Worm (Caenorhabditis elegans) whole organism, L1 larva: ENCODE data around the gene F11D11.3.

ENCODE experiments used
- F16B12.6 ChIP-seq: fragments of 150-350 bp; optimal IDR thresholded peaks from 2 replicates; lab custom pipeline; 2014; ENCODE audit warnings: missing biosample characterization, missing genetic modification characterization
- alr-1 ChIP-seq: fragments of 200-800 bp; sonication (Bioruptor generic); optimal IDR thresholded peaks from 2 replicates; lab custom pipeline; 2018; ENCODE audit warnings: borderline replicate concordance, mild to moderate bottlenecking, missing genetic modification characterization, missing compliant biosample characterization
- ceh-63 ChIP-seq: fragments of 200-800 bp; sonication (Bioruptor generic); optimal IDR thresholded peaks from 2 replicates; lab custom pipeline; 2018; ENCODE audit warnings: mild to moderate bottlenecking, missing genetic modification characterization, missing compliant biosample characterization
- ceh-8 ChIP-seq: fragments of 200-800 bp; sonication (Bioruptor generic); optimal IDR thresholded peaks from 2 replicates; lab custom pipeline; 2018; ENCODE audit warnings: mild to moderate bottlenecking, missing genetic modification characterization, moderate library complexity, missing compliant biosample characterization
- ceh-90 ChIP-seq: sonication (generic microtip); optimal IDR thresholded peaks from 2 replicates; lab custom pipeline; 2016; ENCODE audit warnings: missing genetic modification characterization, missing compliant biosample characterization
- ces-1 ChIP-seq: fragments of 150-350 bp; optimal IDR thresholded peaks from 2 replicates; lab custom pipeline; 2014; ENCODE audit warnings: missing biosample characterization, missing genetic modification reagents, missing genetic modification characterization
- dsc-1 ChIP-seq: sonication (generic microtip); optimal IDR thresholded peaks from 2 replicates; lab custom pipeline; 2016; ENCODE audit warnings: mild to moderate bottlenecking, missing genetic modification characterization, missing compliant biosample characterization
- efl-1 ChIP-seq, 4 experiments: fragments of 150-350 bp; optimal IDR thresholded peaks in 3 of 4; peaks in 1 of 4; 1 replicate in 1 of 4; 2 replicates in 3 of 4; lab custom pipeline; 2014; ENCODE audit warnings: missing biosample characterization in 2 of 4, missing genetic modification characterization in 2 of 4, missing genetic modification reagents in 2 of 4
- efl-3 ChIP-seq: fragments of 200-800 bp; sonication (Bioruptor generic); optimal IDR thresholded peaks from 2 replicates; lab custom pipeline; 2018; ENCODE audit warnings: mild to moderate bottlenecking, missing genetic modification characterization, missing compliant biosample characterization
- elt-3 ChIP-seq, 6 experiments: fragments of 150-350 bp in 1 of 6; sonication (generic microtip); optimal IDR thresholded peaks; 2 replicates each; lab custom pipeline; 2017 to 2018; ENCODE audit warnings: missing biosample characterization in 6 of 6, missing genetic modification characterization in 6 of 6, inconsistent platforms in 1 of 6
- ets-5 ChIP-seq: fragments of 200-800 bp; sonication (Bioruptor generic); IDR thresholded peaks from 2 replicates; pipeline ENCODE4 v1.3.6; 2022; ENCODE audit warnings: missing genetic modification characterization, missing compliant biosample characterization
- fkh-10 ChIP-seq: sonication (generic microtip); optimal IDR thresholded peaks from 2 replicates; lab custom pipeline; 2017; ENCODE audit warnings: missing biosample characterization, missing genetic modification reagents, missing genetic modification characterization
- grh-1 ChIP-seq: fragments of 200-800 bp; sonication (Bioruptor generic); IDR thresholded peaks from 2 replicates; pipeline ENCODE4 v1.3.6; 2022; ENCODE audit warnings: missing genetic modification reagents, missing genetic modification characterization, missing compliant biosample characterization
- hlh-4 ChIP-seq: sonication (generic microtip); optimal IDR thresholded peaks from 2 replicates; lab custom pipeline; 2016; ENCODE audit warnings: mild to moderate bottlenecking, missing genetic modification characterization, missing compliant biosample characterization
- irx-1 ChIP-seq: sonication (generic microtip); optimal IDR thresholded peaks from 2 replicates; lab custom pipeline; 2016; ENCODE audit warnings: missing genetic modification characterization, missing compliant biosample characterization
- lin-13 ChIP-seq: fragments of 150-350 bp; optimal IDR thresholded peaks from 2 replicates; lab custom pipeline; 2014; ENCODE audit warnings: missing biosample characterization, missing genetic modification reagents, missing genetic modification characterization
- lin-35 ChIP-seq, 2 experiments: fragments of 150-350 bp; optimal IDR thresholded peaks; 2 replicates each; lab custom pipeline; 2014; ENCODE audit warnings: missing biosample characterization in 2 of 2, missing genetic modification characterization in 2 of 2, missing genetic modification reagents in 2 of 2
- lir-3 ChIP-seq: sonication (generic microtip); optimal IDR thresholded peaks from 2 replicates; lab custom pipeline; 2016; ENCODE audit warnings: mild to moderate bottlenecking, missing genetic modification characterization, moderate library complexity, missing compliant biosample characterization; ENCODE audit not compliant: poor library complexity
- mab-9 ChIP-seq: fragments of 200-800 bp; sonication (Bioruptor generic); IDR thresholded peaks from 2 replicates; pipeline ENCODE4 v1.3.6; 2022; ENCODE audit warnings: missing genetic modification reagents, missing genetic modification characterization, missing compliant biosample characterization
- mdl-1 ChIP-seq, 2 experiments: fragments of 150-350 bp; optimal IDR thresholded peaks; 2 replicates each; lab custom pipeline; 2014 to 2017; ENCODE audit warnings: missing biosample characterization in 2 of 2, missing genetic modification characterization in 2 of 2, inconsistent platforms in 1 of 2
- mef-2 ChIP-seq: fragments of 150-350 bp; optimal IDR thresholded peaks from 2 replicates; lab custom pipeline; 2014; ENCODE audit warnings: missing biosample characterization, missing genetic modification characterization
- nhr-11 ChIP-seq: fragments of 150-350 bp; optimal IDR thresholded peaks from 2 replicates; lab custom pipeline; 2014; ENCODE audit warnings: missing biosample characterization, missing genetic modification characterization
- nhr-12 ChIP-seq: sonication (generic microtip); optimal IDR thresholded peaks from 2 replicates; lab custom pipeline; 2017; ENCODE audit warnings: missing biosample characterization, missing genetic modification characterization
- nhr-19 ChIP-seq: fragments of 200-800 bp; sonication (Bioruptor generic); conservative IDR thresholded peaks from 2 replicates; pipeline ENCODE4 v1.3.6; 2022; ENCODE audit warnings: missing genetic modification characterization, missing compliant biosample characterization
- nhr-237 ChIP-seq: fragments of 150-350 bp; optimal IDR thresholded peaks from 2 replicates; lab custom pipeline; 2014; ENCODE audit warnings: missing biosample characterization, missing genetic modification characterization
- nhr-28 ChIP-seq: fragments of 150-350 bp; optimal IDR thresholded peaks from 2 replicates; lab custom pipeline; 2014; ENCODE audit warnings: missing biosample characterization, missing genetic modification characterization
- nhr-71 ChIP-seq: sonication (generic microtip); optimal IDR thresholded peaks from 2 replicates; lab custom pipeline; 2016; ENCODE audit warnings: mild to moderate bottlenecking, missing genetic modification characterization, moderate library complexity, missing compliant biosample characterization
- nhr-77 ChIP-seq: fragments of 150-350 bp; optimal IDR thresholded peaks from 2 replicates; lab custom pipeline; 2014; ENCODE audit warnings: missing biosample characterization, missing genetic modification characterization
- nhr-85 ChIP-seq: sonication (generic microtip); peaks from one replicate; lab custom pipeline; 2016; ENCODE audit warnings: missing genetic modification characterization, inconsistent platforms, missing compliant biosample characterization
- pax-3 ChIP-seq: fragments of 200-800 bp; sonication (Bioruptor generic); optimal IDR thresholded peaks from 2 replicates; lab custom pipeline; 2018; ENCODE audit warnings: mild to moderate bottlenecking, missing genetic modification characterization, moderate library complexity, missing compliant biosample characterization
- rnt-1 ChIP-seq: sonication (generic microtip); optimal IDR thresholded peaks from 2 replicates; lab custom pipeline; 2016; ENCODE audit warnings: mild to moderate bottlenecking, missing genetic modification characterization, moderate library complexity, missing compliant biosample characterization
- skn-1 ChIP-seq: fragments of 150-350 bp; optimal IDR thresholded peaks from 2 replicates; lab custom pipeline; 2014; ENCODE audit warnings: missing biosample characterization, missing genetic modification characterization
- sox-4 ChIP-seq: sonication (generic microtip); optimal IDR thresholded peaks from 2 replicates; lab custom pipeline; 2016; ENCODE audit warnings: missing genetic modification characterization, missing compliant biosample characterization
- swsn-7 ChIP-seq: sonication (generic microtip); optimal IDR thresholded peaks from 2 replicates; lab custom pipeline; 2016; ENCODE audit warnings: missing genetic modification characterization, missing compliant biosample characterization
- unc-30 ChIP-seq: sonication (generic microtip); optimal IDR thresholded peaks from 2 replicates; lab custom pipeline; 2017; ENCODE audit warnings: missing biosample characterization, missing genetic modification characterization
- unc-62 ChIP-seq: fragments of 150-350 bp; optimal IDR thresholded peaks from 2 replicates; lab custom pipeline; 2014; ENCODE audit warnings: missing biosample characterization, missing genetic modification reagents, missing genetic modification characterization
- unc-86 ChIP-seq: sonication (generic microtip); optimal IDR thresholded peaks from 2 replicates; lab custom pipeline; 2016; ENCODE audit warnings: missing genetic modification characterization, missing compliant biosample characterization
- xbp-1 ChIP-seq: sonication (generic microtip); optimal IDR thresholded peaks from 2 replicates; lab custom pipeline; 2016; ENCODE audit warnings: missing genetic modification characterization, missing compliant biosample characterization
- zag-1 ChIP-seq: fragments of 150-350 bp; optimal IDR thresholded peaks from 2 replicates; lab custom pipeline; 2014; ENCODE audit warnings: missing biosample characterization, missing genetic modification characterization
- zip-4 ChIP-seq: fragments of 200-800 bp; sonication (Bioruptor generic); optimal IDR thresholded peaks from 2 replicates; lab custom pipeline; 2018; ENCODE audit warnings: mild to moderate bottlenecking, missing genetic modification characterization, moderate library complexity, missing compliant biosample characterization

The F11D11.3 gene

DNA sequence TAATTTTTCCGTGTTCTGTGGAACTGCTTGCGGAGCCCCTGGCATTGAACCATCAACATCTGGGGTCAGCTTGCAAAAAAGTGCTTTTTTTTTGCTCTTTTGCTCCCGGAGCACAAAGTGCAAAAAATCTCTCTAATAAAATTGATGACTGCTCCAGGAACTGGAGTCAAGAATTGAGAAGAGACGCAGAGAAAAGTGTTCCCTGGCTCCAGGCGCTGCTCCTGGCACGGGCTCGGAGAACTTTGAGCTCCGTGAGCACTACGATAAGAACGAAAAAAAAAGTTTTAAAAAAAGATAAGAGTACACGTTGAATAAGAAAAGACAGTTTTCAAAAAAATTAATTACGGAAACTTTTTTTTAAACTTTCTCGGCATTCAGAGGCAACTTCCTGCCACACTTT, 22.7 kb upstream of the F11D11.3 start:
- TF ChIP-seq skn-1 (tag; lab: Kevin White, UChicago): no peak
- TF ChIP-seq dsc-1 (tag; lab: Kevin White, UChicago): peak; percentile 31

DNA sequence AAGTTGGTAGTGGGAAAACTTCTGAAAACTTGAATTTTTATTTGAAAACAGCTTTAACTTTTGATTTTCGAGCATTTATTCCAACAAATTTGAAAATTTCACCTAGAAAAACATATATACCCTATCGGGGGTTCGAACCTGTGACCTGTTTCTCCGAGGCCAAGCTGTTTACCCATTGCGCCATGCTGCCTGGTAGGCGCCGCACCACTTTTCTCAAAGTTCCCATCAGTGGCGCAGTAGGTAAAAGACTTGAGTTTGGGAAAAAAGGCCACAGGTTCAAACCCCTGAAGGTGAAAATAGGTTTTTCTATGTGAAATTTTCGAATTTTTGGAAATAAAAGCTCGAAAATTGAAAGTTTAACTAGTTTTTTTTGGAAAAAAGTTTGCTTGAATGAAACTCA, 20.5 kb upstream of the F11D11.3 start:
- TF ChIP-seq nhr-237 (tag; lab: Kevin White, UChicago) (no peak), F16B12.6 (tag; lab: Kevin White, UChicago) (no peak), pax-3 (tag; lab: Kevin White, UChicago) (no peak), ets-5 (no peak), fkh-10 (GFP tag; lab: Kevin White, UChicago) (no peak)

DNA sequence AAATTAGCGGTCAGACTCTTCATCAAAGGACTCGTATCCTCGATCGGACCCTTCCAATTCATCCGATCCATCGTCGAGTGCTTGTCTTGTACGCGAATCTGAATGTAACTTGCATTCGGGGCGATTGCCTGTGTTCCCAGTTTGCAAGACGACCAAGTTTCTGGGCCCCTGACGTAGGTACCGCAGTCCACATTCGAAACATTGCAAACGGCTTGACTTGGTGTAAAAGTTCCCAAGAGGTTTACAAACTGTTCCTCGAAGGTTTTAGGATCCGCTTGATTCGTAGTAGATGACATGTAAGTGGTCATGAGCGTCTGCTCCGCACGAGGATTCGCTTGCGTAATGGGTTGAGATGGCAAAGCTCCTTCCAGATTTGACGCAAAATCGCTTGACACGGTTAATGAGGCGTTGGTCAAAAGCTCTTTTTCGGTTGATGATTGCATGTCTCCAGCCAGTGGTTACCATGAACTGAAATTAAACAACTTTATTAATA, 16.2 kb upstream of the F11D11.3 start, which contains the start of gene Y17D7B.4:
TSS of gene Y17D7B.4 (minus strand) at position 443 of the 493 bp plus-strand sequence.
- TF ChIP-seq xbp-1 (tag; lab: Kevin White, UChicago) (no peak), ces-1 (no peak), nhr-19 (GFP tag; lab: Robert Waterston, UW) (no peak)

DNA sequence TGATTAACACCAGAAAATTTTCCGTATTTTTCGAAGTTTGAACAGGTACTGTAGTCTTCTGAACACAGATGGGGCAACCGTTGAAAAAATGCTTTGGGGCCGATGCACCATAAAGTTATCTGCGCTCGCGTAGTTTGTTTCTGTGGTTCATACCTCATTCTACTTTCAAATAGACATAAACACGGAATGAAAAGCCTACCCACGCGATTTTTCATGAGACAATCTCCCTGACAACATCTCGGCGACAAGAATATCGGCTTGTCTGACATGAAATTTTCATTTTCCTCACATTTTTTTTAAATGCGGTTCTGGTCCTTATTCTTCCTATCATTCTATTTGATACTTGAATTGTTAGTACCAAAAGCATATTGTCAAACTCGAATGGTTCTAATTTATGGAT, 12.7 kb upstream of the F11D11.3 start, which contains the start of gene clec-257:
TSS of gene clec-257 (plus strand) at position 301 of the 400 bp plus-strand sequence.
- no peak for TF ChIP-seq elt-3 (tag; optimal IDR thresholded peaks at IDR 0.05; lab: Kevin White, UChicago)
- TF ChIP-seq ceh-90 (tag; lab: Kevin White, UChicago): no peak
- TF ChIP-seq nhr-85 (tag; lab: Kevin White, UChicago): peak; percentile 13

DNA sequence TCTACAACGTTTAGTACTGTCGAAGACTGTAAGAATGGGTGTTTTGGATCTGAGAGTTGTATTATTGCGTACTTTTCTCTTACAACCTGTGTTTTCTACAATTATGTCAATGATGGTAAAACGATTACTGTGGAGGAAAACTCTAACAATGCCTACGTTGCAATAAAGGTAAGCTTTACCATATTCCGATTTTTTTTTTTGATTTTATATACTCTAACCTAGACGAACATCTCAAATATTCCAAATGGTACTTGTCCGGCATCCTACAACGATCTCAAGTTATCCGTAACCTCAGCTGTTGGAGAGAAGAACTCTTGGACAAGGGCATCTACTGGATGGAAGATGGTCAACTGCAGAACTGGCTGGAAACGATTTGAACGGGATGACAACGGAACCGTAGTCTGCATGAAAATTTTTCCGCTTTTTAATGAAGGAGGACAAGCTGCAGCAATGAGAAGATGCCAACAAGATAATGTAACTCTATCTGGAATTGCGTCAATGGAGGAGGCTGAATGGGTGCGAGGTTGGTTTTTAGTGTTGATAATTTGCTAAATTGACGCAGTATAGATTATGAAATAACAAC, 11.8 kb upstream of the F11D11.3 start:
- TF ChIP-seq nhr-77 (tag; lab: Kevin White, UChicago) (no peak), ceh-63 (GFP tag; lab: Kevin White, UChicago) (no peak), nhr-11 (tag; lab: Kevin White, UChicago) (no peak), rnt-1 (tag; lab: Kevin White, UChicago) (no peak), efl-1 (optimal IDR thresholded peaks at IDR 0.05; lab: Kevin White, UChicago) (no peak), efl-1 (GFP tag; optimal IDR thresholded peaks at IDR 0.05 in 1 of 2; lab: Kevin White, UChicago) (no peak), nhr-12 (tag; lab: Kevin White, UChicago) (no peak), nhr-28 (no peak), unc-86 (tag; lab: Kevin White, UChicago) (no peak), unc-30 (tag; lab: Kevin White, UChicago) (no peak), ceh-8 (GFP tag; lab: Kevin White, UChicago) (no peak), hlh-4 (no peak), grh-1 (GFP tag; lab: Robert Waterston, UW) (no peak), zip-4 (no peak), lin-35 (GFP tag; optimal IDR thresholded peaks at IDR 0.05; lab: Kevin White, UChicago) (no peak), F16B12.6 (tag; lab: Kevin White, UChicago) (no peak), efl-3 (GFP tag; lab: Kevin White, UChicago) (no peak)

DNA sequence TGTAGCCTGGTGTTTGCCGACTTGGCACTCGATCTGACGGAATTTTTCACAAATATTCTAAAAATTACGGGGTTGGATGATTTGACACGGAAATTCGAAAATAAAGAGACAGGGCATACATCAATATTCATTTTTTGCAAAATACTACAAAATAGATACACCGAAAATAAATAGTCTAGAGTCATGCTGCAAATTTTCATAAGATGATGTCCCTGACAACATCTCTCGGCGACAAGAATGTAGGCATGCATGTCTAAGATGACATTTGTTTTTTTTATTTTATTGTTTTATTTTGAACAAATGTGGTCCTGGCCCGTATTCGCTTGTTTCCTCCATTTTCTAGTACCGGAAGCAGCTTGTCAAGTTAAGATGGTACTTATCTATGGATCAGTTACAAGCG, 11.3 kb upstream of the F11D11.3 start, which contains the start of gene clec-256:
TSS of gene clec-256 (plus strand) at position 301 of the 400 bp plus-strand sequence.
- TF ChIP-seq unc-62 (no peak), mab-9 (GFP tag; lab: Robert Waterston, UW) (no peak), nhr-71 (tag; lab: Kevin White, UChicago) (no peak), sox-4 (tag; lab: Kevin White, UChicago) (no peak), mef-2 (tag; lab: Kevin White, UChicago) (no peak), pax-3 (tag; lab: Kevin White, UChicago) (no peak), zag-1 (tag; lab: Kevin White, UChicago) (no peak), swsn-7 (tag; lab: Kevin White, UChicago) (no peak), irx-1 (no peak), lin-13 (GFP tag; lab: Kevin White, UChicago) (no peak), lir-3 (tag; lab: Kevin White, UChicago) (no peak), nhr-11 (tag; lab: Kevin White, UChicago) (no peak), alr-1 (tag; lab: Kevin White, UChicago) (no peak), mdl-1 (tag; optimal IDR thresholded peaks at IDR 0.05; lab: Kevin White, UChicago) (no peak), nhr-19 (GFP tag; lab: Robert Waterston, UW) (no peak)
